Worm (Caenorhabditis elegans) whole organism, late embryonic: ENCODE results near the gene K08F4.12.

Experiments used
- C08G9.2 ChIP-seq: sonication (generic microtip); optimal IDR thresholded peaks from 2 replicates; lab custom pipeline; 2016; ENCODE audit warnings: mild to moderate bottlenecking, missing genetic modification characterization, moderate library complexity, missing compliant biosample characterization
- C38D4.7 ChIP-seq: fragments of 200-800 bp; sonication (Bioruptor generic); optimal IDR thresholded peaks from 2 replicates; lab custom pipeline; 2018; ENCODE audit warnings: mild to moderate bottlenecking, missing genetic modification characterization, moderate library complexity, missing compliant biosample characterization
- F13H6.1 ChIP-seq: sonication (generic microtip); optimal IDR thresholded peaks from 2 replicates; lab custom pipeline; 2016; ENCODE audit warnings: missing genetic modification characterization, missing compliant biosample characterization
- K02D7.2 ChIP-seq: sonication (generic microtip); optimal IDR thresholded peaks from 2 replicates; lab custom pipeline; 2017; ENCODE audit warnings: mild to moderate bottlenecking, missing genetic modification characterization, missing compliant biosample characterization
- T23F11.4 ChIP-seq: fragments of 200-800 bp; sonication (Bioruptor generic); optimal IDR thresholded peaks from 2 replicates; lab custom pipeline; 2018; ENCODE audit warnings: mild to moderate bottlenecking, missing genetic modification characterization, missing compliant biosample characterization
- Y22D7AL.16 ChIP-seq: sonication (generic microtip); optimal IDR thresholded peaks from 2 replicates; lab custom pipeline; 2016; ENCODE audit warnings: missing genetic modification characterization, missing compliant biosample characterization
- ahr-1 ChIP-seq: sonication (generic microtip); optimal IDR thresholded peaks from 2 replicates; lab custom pipeline; 2016; ENCODE audit warnings: missing genetic modification characterization, missing compliant biosample characterization
- ceh-22 ChIP-seq: sonication (generic microtip); optimal IDR thresholded peaks from 2 replicates; lab custom pipeline; 2017; ENCODE audit warnings: missing biosample characterization, missing genetic modification characterization
- ceh-24 ChIP-seq: sonication (generic microtip); optimal IDR thresholded peaks from 2 replicates; lab custom pipeline; 2016; ENCODE audit warnings: mild to moderate bottlenecking, missing genetic modification characterization, missing compliant biosample characterization
- ceh-30 ChIP-seq: fragments of 150-350 bp; optimal IDR thresholded peaks from 2 replicates; lab custom pipeline; 2014; ENCODE audit warnings: missing biosample characterization, missing genetic modification characterization
- ceh-34 ChIP-seq: sonication (generic microtip); optimal IDR thresholded peaks from 2 replicates; lab custom pipeline; 2016; ENCODE audit warnings: mild to moderate bottlenecking, missing genetic modification characterization, missing compliant biosample characterization
- ceh-45 ChIP-seq: fragments of 200-800 bp; sonication (Bioruptor generic); IDR thresholded peaks from 2 replicates; pipeline ENCODE4 v1.3.6; 2022; ENCODE audit warnings: missing genetic modification reagents, missing genetic modification characterization, missing compliant biosample characterization
- ceh-48 ChIP-seq: sonication (generic microtip); optimal IDR thresholded peaks from 2 replicates; lab custom pipeline; 2016; ENCODE audit warnings: missing genetic modification characterization, inconsistent platforms, missing compliant biosample characterization
- ceh-6 ChIP-seq: fragments of 200-800 bp; sonication (Bioruptor generic); optimal IDR thresholded peaks from 2 replicates; lab custom pipeline; 2018; ENCODE audit warnings: mild to moderate bottlenecking, missing genetic modification characterization, missing compliant biosample characterization
- ceh-9 ChIP-seq: sonication (generic microtip); optimal IDR thresholded peaks from 2 replicates; lab custom pipeline; 2016; ENCODE audit warnings: mild to moderate bottlenecking, missing genetic modification characterization, inconsistent platforms, missing compliant biosample characterization
- che-1 ChIP-seq: sonication (generic microtip); optimal IDR thresholded peaks from 2 replicates; lab custom pipeline; 2016; ENCODE audit warnings: mild to moderate bottlenecking, missing genetic modification characterization, missing compliant biosample characterization
- dve-1 ChIP-seq: sonication (generic microtip); optimal IDR thresholded peaks from 2 replicates; lab custom pipeline; 2017; ENCODE audit warnings: antibody characterized with exemption, mild to moderate bottlenecking, missing genetic modification characterization, missing compliant biosample characterization
- elt-2 ChIP-seq: sonication (generic microtip); optimal IDR thresholded peaks from 2 replicates; lab custom pipeline; 2016; ENCODE audit warnings: missing genetic modification reagents, missing genetic modification characterization, missing compliant biosample characterization
- eyg-1 ChIP-seq: sonication (generic microtip); optimal IDR thresholded peaks from 2 replicates; lab custom pipeline; 2016; ENCODE audit warnings: missing genotype, missing genetic modification characterization, missing compliant biosample characterization
- fax-1 ChIP-seq: sonication (generic microtip); optimal IDR thresholded peaks from 2 replicates; lab custom pipeline; 2016; ENCODE audit warnings: missing genotype, missing genetic modification characterization, missing compliant biosample characterization
- fkh-10 ChIP-seq: fragments of 150-350 bp; optimal IDR thresholded peaks from 2 replicates; lab custom pipeline; 2014; ENCODE audit warnings: missing biosample characterization, missing genetic modification reagents, missing genetic modification characterization
- hlh-13 ChIP-seq: fragments of 200-800 bp; sonication (Bioruptor generic); optimal IDR thresholded peaks from 2 replicates; lab custom pipeline; 2018; ENCODE audit warnings: mild to moderate bottlenecking, missing genetic modification characterization, missing compliant biosample characterization
- hlh-15 ChIP-seq: sonication (generic microtip); optimal IDR thresholded peaks from 2 replicates; lab custom pipeline; 2016; ENCODE audit warnings: missing genetic modification characterization, missing compliant biosample characterization
- hlh-8 ChIP-seq: sonication (generic microtip); optimal IDR thresholded peaks from 2 replicates; lab custom pipeline; 2016; ENCODE audit warnings: missing genotype, missing genetic modification characterization, missing compliant biosample characterization
- lim-6 ChIP-seq: sonication (generic microtip); optimal IDR thresholded peaks from 2 replicates; lab custom pipeline; 2016; ENCODE audit warnings: missing genetic modification characterization, missing compliant biosample characterization
- lin-11 ChIP-seq: fragments of 200-800 bp; sonication (Bioruptor generic); optimal IDR thresholded peaks from 2 replicates; lab custom pipeline; 2018; ENCODE audit warnings: mild to moderate bottlenecking, missing genetic modification characterization, missing compliant biosample characterization
- mec-3 ChIP-seq: sonication (generic microtip); optimal IDR thresholded peaks from 2 replicates; lab custom pipeline; 2016; ENCODE audit warnings: borderline replicate concordance, missing genetic modification characterization, missing compliant biosample characterization
- nhr-232 ChIP-seq: sonication (generic microtip); optimal IDR thresholded peaks from 2 replicates; lab custom pipeline; 2016; ENCODE audit warnings: missing genetic modification characterization, missing compliant biosample characterization
- odd-2 ChIP-seq: sonication (generic microtip); optimal IDR thresholded peaks from 2 replicates; lab custom pipeline; 2017; ENCODE audit warnings: antibody characterized with exemption, mild to moderate bottlenecking, missing genetic modification characterization, missing compliant biosample characterization
- pat-9 ChIP-seq: fragments of 200-800 bp; sonication (Bioruptor generic); optimal IDR thresholded peaks from 2 replicates; lab custom pipeline; 2018; ENCODE audit warnings: mild to moderate bottlenecking, missing genetic modification characterization, moderate library complexity, missing compliant biosample characterization
- pqm-1 ChIP-seq: sonication (generic microtip); optimal IDR thresholded peaks from 2 replicates; lab custom pipeline; 2016; ENCODE audit warnings: missing genetic modification characterization, missing compliant biosample characterization
- pros-1 ChIP-seq: fragments of 150-350 bp; optimal IDR thresholded peaks from 2 replicates; lab custom pipeline; 2014; ENCODE audit warnings: missing biosample characterization, missing genetic modification reagents, missing genetic modification characterization
- ref-2 ChIP-seq: sonication (generic microtip); optimal IDR thresholded peaks from 2 replicates; lab custom pipeline; 2016; ENCODE audit warnings: missing genetic modification characterization, missing compliant biosample characterization
- rnt-1 ChIP-seq: sonication (generic microtip); optimal IDR thresholded peaks from 2 replicates; lab custom pipeline; 2016; ENCODE audit warnings: missing genetic modification characterization, missing compliant biosample characterization
- tbx-2 ChIP-seq: sonication (generic microtip); optimal IDR thresholded peaks from 2 replicates; lab custom pipeline; 2016; ENCODE audit warnings: missing genetic modification characterization, missing compliant biosample characterization
- tbx-7 ChIP-seq: sonication (generic microtip); optimal IDR thresholded peaks from 2 replicates; lab custom pipeline; 2016; ENCODE audit warnings: missing genotype, missing genetic modification characterization, missing compliant biosample characterization
- ttx-3 ChIP-seq: sonication (generic microtip); optimal IDR thresholded peaks from 2 replicates; lab custom pipeline; 2016; ENCODE audit warnings: missing genetic modification reagents, missing genetic modification characterization, missing compliant biosample characterization
- unc-55 ChIP-seq: sonication (generic microtip); optimal IDR thresholded peaks from 2 replicates; lab custom pipeline; 2017; ENCODE audit warnings: missing biosample characterization, missing genetic modification reagents, missing genetic modification characterization
- unc-86 ChIP-seq: sonication (generic microtip); optimal IDR thresholded peaks from 2 replicates; lab custom pipeline; 2016; ENCODE audit warnings: missing genetic modification characterization, missing compliant biosample characterization

K08F4.12 gene

DNA sequence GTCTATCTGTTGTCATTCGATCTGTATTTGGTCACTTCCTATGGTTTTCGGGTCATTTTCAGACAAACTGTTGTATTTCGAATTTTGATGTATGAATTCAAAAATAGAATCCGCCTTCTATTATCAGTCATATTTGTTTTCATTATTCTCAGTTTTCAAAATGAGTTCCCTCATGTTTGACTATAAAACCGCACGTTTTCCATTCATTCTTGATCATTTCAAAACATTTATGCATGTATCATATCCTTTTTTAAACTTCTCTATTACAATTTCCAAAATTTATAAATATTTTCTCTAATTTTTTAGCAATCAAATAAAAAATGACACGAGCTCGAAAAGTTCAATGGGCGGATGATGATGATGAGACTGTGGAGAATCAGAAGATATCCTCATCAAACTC lies at the start of gene K08F4.12:
TSS of gene K08F4.12 (plus strand) at position 301 of the 400 bp plus-strand sequence.
- TF ChIP-seq ref-2 (tag; lab: Kevin White, UChicago) (no peak), hlh-8 (no peak), che-1 (tag; lab: Kevin White, UChicago) (no peak), unc-55 (GFP tag; lab: Kevin White, UChicago) (no peak), ceh-9 (no peak), K02D7.2 (tag; lab: Kevin White, UChicago) (no peak), nhr-232 (tag; lab: Kevin White, UChicago) (no peak), ttx-3 (tag; lab: Kevin White, UChicago) (no peak)

DNA sequence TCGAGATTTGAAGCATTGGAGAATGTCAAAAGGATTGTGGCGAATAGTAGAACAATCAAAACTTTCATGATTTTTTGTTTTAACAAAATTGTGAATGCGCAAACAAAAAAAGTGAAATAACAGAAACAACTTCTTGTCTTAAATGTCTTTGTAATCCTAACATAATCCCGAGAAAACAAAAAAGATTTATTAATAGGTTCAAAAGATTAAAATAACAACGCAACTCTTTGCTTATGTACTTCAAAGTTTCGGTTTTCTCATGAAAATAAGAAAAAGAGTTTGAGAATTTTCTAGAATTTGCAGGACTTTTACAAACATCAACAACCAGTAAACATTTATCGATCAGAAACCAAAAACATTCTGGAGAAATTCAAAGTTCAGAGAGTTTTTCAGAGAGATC lies 48.1 kb upstream of the K08F4.12 start, which contains the start of gene ttr-39:
TSS of gene ttr-39 (minus strand) at position 101 of the 400 bp plus-strand sequence.
- TF ChIP-seq ceh-34 (tag; lab: Kevin White, UChicago) (no peak), pqm-1 (tag; lab: Kevin White, UChicago) (no peak), ceh-6 (GFP tag; lab: Kevin White, UChicago) (no peak), hlh-13 (GFP tag; lab: Kevin White, UChicago) (no peak), odd-2 (tag; lab: Kevin White, UChicago) (no peak), ceh-22 (no peak), pat-9 (tag; lab: Kevin White, UChicago) (no peak), fax-1 (no peak), hlh-15 (tag; lab: Kevin White, UChicago) (no peak), unc-86 (tag; lab: Kevin White, UChicago) (no peak), ttx-3 (tag; lab: Kevin White, UChicago) (no peak), F13H6.1 (tag; lab: Kevin White, UChicago) (no peak)

DNA sequence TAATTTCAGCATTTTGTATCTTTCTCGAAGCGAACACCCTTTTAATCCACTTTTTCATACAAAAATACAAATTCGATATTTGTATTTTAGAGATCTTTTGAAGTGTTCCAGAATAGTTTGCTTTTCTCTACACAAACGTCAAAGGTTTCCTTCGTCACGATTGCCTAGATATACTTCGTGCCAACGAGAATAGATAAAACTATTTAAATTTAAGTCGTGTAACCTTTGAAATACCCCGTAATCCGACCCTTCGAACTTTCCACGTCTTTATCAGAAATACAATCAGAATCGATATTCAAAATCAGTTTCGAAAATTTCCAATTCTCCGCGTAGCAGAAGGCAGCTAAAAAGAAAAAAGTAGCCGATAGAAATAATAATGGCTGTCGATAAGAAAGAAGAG lies 47.5 kb upstream of the K08F4.12 start, which contains the start of gene ttbk-5:
TSS of gene ttbk-5 (plus strand) at position 301 of the 400 bp plus-strand sequence.
- no peak for TF ChIP-seq fax-1
- TF ChIP-seq ceh-22, result no peak
- TF ChIP-seq elt-2 (tag; lab: Kevin White, UChicago), result no peak
- no peak for TF ChIP-seq T23F11.4 (GFP tag; lab: Kevin White, UChicago)
- TF ChIP-seq ceh-48 (tag; lab: Kevin White, UChicago), result no peak
- no peak for TF ChIP-seq ceh-30 (tag; lab: Kevin White, UChicago)
- TF ChIP-seq che-1 (tag; lab: Kevin White, UChicago), result no peak
- no peak for TF ChIP-seq ttx-3 (tag; lab: Kevin White, UChicago)
- TF ChIP-seq tbx-2, result no peak
- TF ChIP-seq C38D4.7 (GFP tag; lab: Kevin White, UChicago), result no peak
- no peak for TF ChIP-seq nhr-232 (tag; lab: Kevin White, UChicago)
- TF ChIP-seq hlh-15 (tag; lab: Kevin White, UChicago), result no peak
- no peak for TF ChIP-seq ceh-45 (GFP tag; lab: Robert Waterston, UW)
- TF ChIP-seq unc-86 (tag; lab: Kevin White, UChicago), result no peak
- no peak for TF ChIP-seq pros-1 (tag; lab: Kevin White, UChicago)
- TF ChIP-seq dve-1 (tag; lab: Kevin White, UChicago), result no peak
- TF ChIP-seq tbx-7, result no peak
- TF ChIP-seq Y22D7AL.16 (tag; lab: Kevin White, UChicago), result no peak
- TF ChIP-seq lin-11 (tag; lab: Kevin White, UChicago), result no peak
- no peak for TF ChIP-seq lim-6 (tag; lab: Kevin White, UChicago)

DNA sequence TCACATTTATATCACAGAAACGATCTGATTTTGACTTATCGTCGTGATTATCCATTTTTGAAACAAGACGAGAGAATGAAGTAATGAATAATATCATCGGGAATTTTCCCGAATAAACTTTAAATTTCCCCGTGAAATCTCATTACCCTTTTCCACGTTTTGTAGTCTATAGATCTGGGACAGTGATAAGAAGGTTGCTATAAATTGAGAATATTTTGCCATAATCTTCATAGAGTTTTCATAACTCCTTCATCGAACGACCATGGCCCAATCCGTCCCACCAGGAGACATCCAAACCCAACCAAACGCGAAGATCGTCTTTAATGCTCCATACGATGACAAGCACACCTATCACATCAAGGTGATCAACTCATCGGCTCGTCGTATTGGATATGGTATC lies 42.7 kb upstream of the K08F4.12 start, which contains the start of the genes C04G2.5 and msp-36:
TSS of gene C04G2.5 (minus strand) at position 101 of the 400 bp plus-strand sequence.
TSS of gene msp-36 (plus strand) at position 263 of the 400 bp plus-strand sequence.
- TF ChIP-seq ahr-1 (tag; lab: Kevin White, UChicago), result no peak
- no peak for TF ChIP-seq ttx-3 (tag; lab: Kevin White, UChicago)
- no peak for TF ChIP-seq lin-11 (tag; lab: Kevin White, UChicago)
- no peak for TF ChIP-seq mec-3 (tag; lab: Kevin White, UChicago)
- TF ChIP-seq nhr-232 (tag; lab: Kevin White, UChicago), result no peak
- TF ChIP-seq elt-2 (tag; lab: Kevin White, UChicago), result no peak
- TF ChIP-seq dve-1 (tag; lab: Kevin White, UChicago), result no peak
- no peak for TF ChIP-seq rnt-1
- no peak for TF ChIP-seq ceh-34 (tag; lab: Kevin White, UChicago)
- no peak for TF ChIP-seq eyg-1 (tag; lab: Kevin White, UChicago)
- TF ChIP-seq fkh-10, result no peak
- no peak for TF ChIP-seq ceh-24
- no peak for TF ChIP-seq C08G9.2
- no peak for TF ChIP-seq ceh-22
